Worm (Caenorhabditis elegans): ENCODE measurements around the gene Y81B9A.2.
A peak's percentile ranks its signal among the peaks of the same experiment; 100 is the strongest.

Gene Y81B9A.2

ce11 chrX:9206731-9207130, 22.8 kb downstream of the Y81B9A.2 start:
- no peak for TF ChIP-seq aly-1 (tag; optimal IDR thresholded peaks at IDR 0.05)
- TF ChIP-seq ceh-36 (tag; optimal IDR thresholded peaks at IDR 0.05) = no peak
- TF ChIP-seq scrt-1 (GFP tag; IDR thresholded peaks at IDR 0.05) = no peak
- no peak for TF ChIP-seq sea-1 (GFP tag; conservative IDR thresholded peaks at IDR 0.05)
- TF ChIP-seq B0310.2 (tag; optimal IDR thresholded peaks at IDR 0.05) = no peak
- TF ChIP-seq hmbx-1 (tag; optimal IDR thresholded peaks at IDR 0.05) = no peak
- TF ChIP-seq ama-1 (optimal IDR thresholded peaks at IDR 0.05) = no peak

ce11 chrX:9208492-9208891, 24.6 kb downstream of the Y81B9A.2 start:
- TF ChIP-seq tbx-37 (GFP tag; conservative IDR thresholded peaks at IDR 0.05) (no peak), aly-1 (tag; optimal IDR thresholded peaks at IDR 0.05) (no peak), tra-4 (tag; optimal IDR thresholded peaks at IDR 0.05) (no peak), flt-1 (GFP tag; IDR thresholded peaks at IDR 0.05) (no peak), sea-1 (GFP tag; conservative IDR thresholded peaks at IDR 0.05) (no peak), pes-1 (GFP tag; IDR thresholded peaks at IDR 0.05) (no peak), B0310.2 (tag; optimal IDR thresholded peaks at IDR 0.05) (no peak)

- TF ChIP-seq sea-1 (GFP tag; conservative IDR thresholded peaks at IDR 0.05) (no peak), ceh-36 (tag; optimal IDR thresholded peaks at IDR 0.05) (no peak), hmg-4 (GFP tag; optimal IDR thresholded peaks at IDR 0.05) (no peak)
These were observed 25.0 kb downstream of the Y81B9A.2 start for ce11 chrX:9208933-9209332.

- no peak for TF ChIP-seq flt-1 (GFP tag; IDR thresholded peaks at IDR 0.05)
These were observed 26.1 kb downstream of the Y81B9A.2 start for ce11 chrX:9210086-9210485.

ce11 chrX:9212675-9213074, 28.7 kb downstream of the Y81B9A.2 start:
- TF ChIP-seq ceh-36 (tag; optimal IDR thresholded peaks at IDR 0.05) (no peak), B0310.2 (tag; optimal IDR thresholded peaks at IDR 0.05) (no peak)

ce11 chrX:9213873-9214341, 30.0 kb downstream of the Y81B9A.2 start, which contains the start of gene C35B8.3:
C35B8.3 (plus strand) TSS chrX:9213923.
- TF ChIP-seq sea-1 (GFP tag; conservative IDR thresholded peaks at IDR 0.05) (no peak), F13C5.2 (tag; optimal IDR thresholded peaks at IDR 0.05) (no peak)

DNA sequence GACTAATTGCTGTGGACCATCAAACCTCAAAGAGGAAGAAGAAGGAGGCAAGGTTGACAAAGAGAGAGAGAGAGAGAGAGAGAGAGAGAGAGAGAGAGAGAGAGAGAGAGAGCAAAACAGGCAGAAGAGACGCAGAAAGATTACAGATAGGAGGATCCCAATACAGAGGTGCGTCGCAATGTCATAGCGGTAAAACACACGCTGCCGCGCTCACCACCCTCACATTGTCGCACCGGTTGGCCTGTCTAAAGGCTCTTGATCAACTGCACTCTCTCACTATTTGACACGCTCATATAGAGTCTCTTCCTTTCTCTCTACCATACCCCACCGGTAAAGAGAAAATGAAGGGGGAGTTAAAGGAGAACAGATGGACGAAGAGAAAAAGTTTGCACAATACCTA, 41.3 kb downstream of the Y81B9A.2 start:
- TF ChIP-seq sea-1 (GFP tag; conservative IDR thresholded peaks at IDR 0.05) (0 out of 2 replicates have a peak, but pooled peaks have one; percentile 13), hnd-1 (tag; optimal IDR thresholded peaks at IDR 0.05) (no peak), B0310.2 (tag; optimal IDR thresholded peaks at IDR 0.05) (peak; percentile 39), ceh-13 (GFP tag; optimal IDR thresholded peaks at IDR 0.05) (peak; percentile 28), flt-1 (GFP tag; IDR thresholded peaks at IDR 0.05) (no peak), F13C5.2 (tag; optimal IDR thresholded peaks at IDR 0.05) (peak; percentile 14), pes-1 (GFP tag; IDR thresholded peaks at IDR 0.05) (peak; percentile 52; the same call in 1 of the 2 replicates), ets-7 (tag; optimal IDR thresholded peaks at IDR 0.05) (peak; percentile 14), hmbx-1 (tag; optimal IDR thresholded peaks at IDR 0.05) (peak; percentile 30), hmg-4 (GFP tag; optimal IDR thresholded peaks at IDR 0.05) (peak; percentile 89)

ce11 chrX:9226904-9227303, 43.0 kb downstream of the Y81B9A.2 start:
- TF ChIP-seq pes-1 (GFP tag; IDR thresholded peaks at IDR 0.05) (no peak), ceh-36 (tag; optimal IDR thresholded peaks at IDR 0.05) (no peak), F13C5.2 (tag; optimal IDR thresholded peaks at IDR 0.05) (no peak), tra-4 (tag; optimal IDR thresholded peaks at IDR 0.05) (no peak), B0310.2 (tag; optimal IDR thresholded peaks at IDR 0.05) (no peak), hmbx-1 (tag; optimal IDR thresholded peaks at IDR 0.05) (no peak), ama-1 (optimal IDR thresholded peaks at IDR 0.05) (no peak), ets-7 (tag; optimal IDR thresholded peaks at IDR 0.05) (no peak)

- no peak for TF ChIP-seq B0310.2 (tag; optimal IDR thresholded peaks at IDR 0.05)
- TF ChIP-seq hmbx-1 (tag; optimal IDR thresholded peaks at IDR 0.05) = no peak
- TF ChIP-seq scrt-1 (GFP tag; IDR thresholded peaks at IDR 0.05) = no peak
- no peak for TF ChIP-seq ets-7 (tag; optimal IDR thresholded peaks at IDR 0.05)
- no peak for TF ChIP-seq tbx-11 (GFP tag; IDR thresholded peaks at IDR 0.05)
- no peak for TF ChIP-seq hmg-4 (GFP tag; optimal IDR thresholded peaks at IDR 0.05)
- no peak for TF ChIP-seq hnd-1 (tag; optimal IDR thresholded peaks at IDR 0.05)
- TF ChIP-seq aly-1 (tag; optimal IDR thresholded peaks at IDR 0.05) = no peak
These were observed 44.5 kb downstream of the Y81B9A.2 start for ce11 chrX:9228441-9228840.

DNA sequence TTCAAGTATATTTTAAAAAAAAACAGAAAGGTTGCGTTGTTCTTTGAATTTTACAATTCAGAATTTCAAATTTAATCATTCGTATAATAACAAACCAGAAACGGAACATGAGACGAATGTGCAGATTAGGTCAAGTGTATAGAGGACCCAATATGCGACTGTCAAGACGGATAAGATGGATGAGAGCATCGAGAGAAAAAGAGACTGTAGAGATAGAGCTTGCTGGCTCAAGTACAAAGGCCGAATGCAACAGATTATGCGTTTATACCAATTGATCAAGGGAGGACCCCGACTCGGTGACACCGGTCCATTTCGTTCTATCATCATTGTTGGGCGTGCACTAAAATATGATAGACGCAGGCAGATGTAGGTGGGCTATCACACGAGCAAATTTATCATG, 46.4 kb downstream of the Y81B9A.2 start:
- TF ChIP-seq F13C5.2 (tag; optimal IDR thresholded peaks at IDR 0.05) = no peak
- no peak for TF ChIP-seq sea-1 (GFP tag; conservative IDR thresholded peaks at IDR 0.05)
- TF ChIP-seq flt-1 (GFP tag; IDR thresholded peaks at IDR 0.05) = no peak
- no peak for TF ChIP-seq scrt-1 (GFP tag; IDR thresholded peaks at IDR 0.05)
- TF ChIP-seq B0310.2 (tag; optimal IDR thresholded peaks at IDR 0.05) = no peak
- no peak for TF ChIP-seq ets-7 (tag; optimal IDR thresholded peaks at IDR 0.05)
- TF ChIP-seq pes-1 (GFP tag; IDR thresholded peaks at IDR 0.05) = no peak
- no peak for TF ChIP-seq hnd-1 (tag; optimal IDR thresholded peaks at IDR 0.05)
- TF ChIP-seq ceh-13 (GFP tag; optimal IDR thresholded peaks at IDR 0.05) = no peak
- TF ChIP-seq tra-4 (tag; optimal IDR thresholded peaks at IDR 0.05) = no peak
- TF ChIP-seq ceh-36 (tag; optimal IDR thresholded peaks at IDR 0.05) = no peak
